Worm (Caenorhabditis elegans): ENCODE measurements around the gene akap-1.
A peak's percentile ranks its signal among the peaks of the same experiment; 100 is the strongest.

akap-1 gene

DNA sequence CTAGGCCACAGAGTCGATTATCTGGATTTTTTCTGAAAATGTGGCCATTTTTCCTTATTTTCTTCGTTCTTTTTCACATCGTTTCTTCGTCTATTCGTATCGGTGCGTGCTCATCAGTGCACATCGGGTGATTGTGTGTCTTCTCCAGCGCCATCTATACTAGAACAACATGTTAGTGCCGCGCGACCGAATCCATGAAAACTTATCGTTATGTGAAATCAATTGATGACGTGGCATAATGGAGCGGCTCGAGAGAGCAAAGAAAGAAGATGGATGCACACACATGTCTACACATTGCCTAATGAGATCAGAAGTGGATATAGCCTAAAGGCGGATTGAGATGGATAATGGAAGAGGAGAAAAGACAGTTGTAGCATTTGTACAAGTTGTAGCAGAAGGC lies 40.9 kb upstream of the akap-1 start:
- no peak for TF ChIP-seq elt-2 (tag; optimal IDR thresholded peaks at IDR 0.05)
- no peak for TF ChIP-seq hmg-11 (tag; optimal IDR thresholded peaks at IDR 0.05)
- no peak for TF ChIP-seq nhr-77 (tag; optimal IDR thresholded peaks at IDR 0.05)
- TF ChIP-seq nhr-28 (tag; optimal IDR thresholded peaks at IDR 0.05), result no peak
- TF ChIP-seq ceh-9 (tag; optimal IDR thresholded peaks at IDR 0.05), result no peak
- no peak for TF ChIP-seq R02D3.7 (tag; optimal IDR thresholded peaks at IDR 0.05)
- TF ChIP-seq nfya-1 (tag; optimal IDR thresholded peaks at IDR 0.05; ENCODE audit: insufficient read depth), result no peak
- TF ChIP-seq eor-1 (tag; optimal IDR thresholded peaks at IDR 0.05), result no peak
- TF ChIP-seq elt-1 (tag; optimal IDR thresholded peaks at IDR 0.05), result no peak
- no peak for TF ChIP-seq nhr-25 (tag; optimal IDR thresholded peaks at IDR 0.05)
- TF ChIP-seq egl-5 (tag; optimal IDR thresholded peaks at IDR 0.05), result no peak

DNA sequence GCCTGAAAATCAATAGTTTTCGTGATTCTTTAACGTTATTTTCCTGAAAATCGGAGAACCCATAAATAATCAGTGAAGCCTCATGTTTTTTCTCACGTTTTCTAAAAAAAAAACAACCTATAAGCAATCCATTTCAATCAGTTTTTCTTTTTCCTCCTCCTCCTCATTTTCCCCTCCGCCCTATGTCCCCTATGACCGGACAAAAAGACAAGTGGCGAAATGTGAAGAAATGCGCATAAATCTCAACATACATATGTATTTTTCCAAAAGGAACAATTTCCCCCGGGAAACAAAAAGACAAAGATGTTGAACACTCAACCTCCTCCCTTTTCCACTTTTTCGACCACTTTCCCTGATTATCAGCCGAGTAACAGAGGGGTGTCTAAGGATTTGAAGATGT lies 37.7 kb upstream of the akap-1 start:
- TF ChIP-seq ceh-9 (tag; optimal IDR thresholded peaks at IDR 0.05) (no peak), nhr-77 (tag; optimal IDR thresholded peaks at IDR 0.05) (no peak), eor-1 (tag; optimal IDR thresholded peaks at IDR 0.05) (no peak), unc-39 (tag; optimal IDR thresholded peaks at IDR 0.05) (no peak), unc-62 (GFP tag; optimal IDR thresholded peaks at IDR 0.05) (no peak), jun-1 (tag; optimal IDR thresholded peaks at IDR 0.05) (no peak), mml-1 (tag; optimal IDR thresholded peaks at IDR 0.05) (no peak), ceh-16 (tag; optimal IDR thresholded peaks at IDR 0.05) (no peak)

DNA sequence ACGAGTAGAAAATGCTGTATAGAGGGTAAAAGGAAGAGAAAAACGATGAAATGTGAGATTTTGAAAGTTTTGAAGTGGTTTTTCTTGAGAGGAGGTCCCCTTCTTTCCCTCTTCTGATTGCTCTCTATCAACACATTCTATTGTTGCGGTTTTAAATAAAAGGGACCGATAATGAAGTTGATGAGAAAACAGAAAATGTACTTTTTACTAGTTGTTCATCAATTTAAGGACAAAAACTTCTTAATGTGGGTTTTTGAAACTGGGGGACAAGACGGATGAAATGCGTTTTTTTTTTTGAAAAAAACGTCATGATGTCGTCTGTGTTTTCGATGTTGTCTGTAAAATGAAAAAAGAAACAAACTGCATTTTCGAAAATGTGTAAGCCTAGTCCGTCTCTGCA lies 36.4 kb upstream of the akap-1 start:
- TF ChIP-seq egl-27 (tag; optimal IDR thresholded peaks at IDR 0.05) (no peak), pha-4 (tag; optimal IDR thresholded peaks at IDR 0.05) (no peak), snpc-4 (tag; optimal IDR thresholded peaks at IDR 0.05) (no peak), ama-1 (optimal IDR thresholded peaks at IDR 0.05) (no peak), skn-1 (tag; optimal IDR thresholded peaks at IDR 0.05) (no peak), pqm-1 (tag; optimal IDR thresholded peaks at IDR 0.05) (no peak), fkh-10 (GFP tag; optimal IDR thresholded peaks at IDR 0.05) (no peak), nhr-43 (tag; optimal IDR thresholded peaks at IDR 0.05; ENCODE audit: poor library complexity, severe bottlenecking) (no peak), hmg-11 (tag; optimal IDR thresholded peaks at IDR 0.05) (no peak), fkh-2 (tag; optimal IDR thresholded peaks at IDR 0.05) (no peak), tbx-2 (tag; optimal IDR thresholded peaks at IDR 0.05) (no peak)

DNA sequence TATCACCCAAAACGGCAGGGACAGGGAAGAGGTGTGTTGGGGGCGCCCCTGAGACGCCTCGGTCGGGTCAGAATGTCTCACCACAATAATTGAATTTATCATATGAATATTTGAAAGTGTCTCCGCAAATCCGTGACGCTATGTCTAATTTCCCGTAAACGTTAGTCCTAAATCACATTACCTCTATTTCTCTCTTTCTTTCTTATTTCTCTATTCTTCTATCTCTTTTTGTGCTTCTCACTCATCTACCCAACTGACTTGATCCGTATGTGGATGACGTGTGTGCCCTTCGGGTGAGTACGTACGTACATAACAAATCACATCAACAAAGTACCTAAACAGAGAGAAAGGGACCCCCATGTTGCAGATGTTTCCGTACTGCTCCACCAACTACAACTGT lies 35.8 kb upstream of the akap-1 start:
- no peak for TF ChIP-seq R02D3.7 (tag; optimal IDR thresholded peaks at IDR 0.05)
- TF ChIP-seq fkh-10 (GFP tag; optimal IDR thresholded peaks at IDR 0.05), result peak; percentile 96

ce11 chrIII:6324139-6324538 lies 29.0 kb upstream of the akap-1 start, which contains the start of gene C56G2.5:
Gene C56G2.5, minus strand, starts transcription at chrIII:6324239.
- no peak for TF ChIP-seq nhr-237 (tag; optimal IDR thresholded peaks at IDR 0.05)
- no peak for TF ChIP-seq nhr-12 (tag; optimal IDR thresholded peaks at IDR 0.05)
- no peak for TF ChIP-seq nhr-28 (tag; optimal IDR thresholded peaks at IDR 0.05)
- no peak for TF ChIP-seq R02D3.7 (tag; optimal IDR thresholded peaks at IDR 0.05)
- no peak for TF ChIP-seq egl-27 (tag; optimal IDR thresholded peaks at IDR 0.05)
- no peak for TF ChIP-seq nhr-11 (tag; optimal IDR thresholded peaks at IDR 0.05)
- TF ChIP-seq nhr-23 (tag; optimal IDR thresholded peaks at IDR 0.05), result no peak
- no peak for TF ChIP-seq skn-1 (tag; optimal IDR thresholded peaks at IDR 0.05)
- no peak for TF ChIP-seq ceh-9 (tag; optimal IDR thresholded peaks at IDR 0.05)
- no peak for TF ChIP-seq mdl-1 (tag; optimal IDR thresholded peaks at IDR 0.05)
- TF ChIP-seq aly-2 (tag; optimal IDR thresholded peaks at IDR 0.05), result no peak
- no peak for TF ChIP-seq mml-1 (tag; optimal IDR thresholded peaks at IDR 0.05)
- no peak for TF ChIP-seq snpc-4 (tag; optimal IDR thresholded peaks at IDR 0.05)
- TF ChIP-seq nhr-67 (tag; optimal IDR thresholded peaks at IDR 0.05), result no peak
- no peak for TF ChIP-seq ceh-16 (tag; optimal IDR thresholded peaks at IDR 0.05)

DNA sequence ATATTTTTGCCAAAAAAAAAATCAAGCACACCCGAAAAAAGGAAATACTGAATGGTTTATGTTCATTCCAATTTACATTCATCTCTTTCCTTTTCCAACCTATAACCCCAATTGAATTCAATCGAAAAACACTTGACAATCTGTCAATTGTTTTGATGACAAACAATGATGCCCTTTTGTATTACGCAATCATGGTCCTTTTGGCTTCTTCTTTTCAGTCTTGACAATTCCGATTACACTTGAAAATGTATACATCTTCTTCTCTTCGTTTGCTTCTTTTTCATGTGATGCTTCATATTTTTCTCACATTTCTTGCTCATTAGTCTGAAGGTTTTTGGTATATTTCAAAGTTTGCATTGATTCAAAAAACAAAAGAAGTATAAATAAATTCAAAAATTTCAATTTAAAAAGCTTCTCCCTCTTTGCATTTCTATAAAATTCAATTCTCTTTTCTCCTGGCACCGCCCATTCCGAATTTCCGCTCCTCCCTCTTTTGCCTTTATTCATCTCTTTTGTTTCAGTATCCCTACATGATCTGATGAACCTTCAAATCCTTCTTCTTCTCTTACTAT lies 21.9 kb upstream of the akap-1 start, which contains the start of gene C56G2.4:
TSS of gene C56G2.4 (plus strand) at position 522 of the 572 bp plus-strand sequence.
- TF ChIP-seq fkh-10 (GFP tag; optimal IDR thresholded peaks at IDR 0.05) (no peak), ama-1 (optimal IDR thresholded peaks at IDR 0.05) (no peak), mdl-1 (tag; optimal IDR thresholded peaks at IDR 0.05) (no peak), fos-1 (tag; optimal IDR thresholded peaks at IDR 0.05) (no peak), nhr-12 (tag; optimal IDR thresholded peaks at IDR 0.05) (no peak), nhr-28 (tag; optimal IDR thresholded peaks at IDR 0.05) (no peak), nhr-237 (tag; optimal IDR thresholded peaks at IDR 0.05) (no peak), ceh-16 (tag; optimal IDR thresholded peaks at IDR 0.05) (no peak), egl-27 (tag; optimal IDR thresholded peaks at IDR 0.05) (no peak), sea-2 (GFP tag; optimal IDR thresholded peaks at IDR 0.05) (no peak), pha-4 (tag; optimal IDR thresholded peaks at IDR 0.05) (no peak), nhr-67 (tag; optimal IDR thresholded peaks at IDR 0.05) (no peak), pqm-1 (tag; optimal IDR thresholded peaks at IDR 0.05) (no peak), elt-2 (tag; optimal IDR thresholded peaks at IDR 0.05) (no peak), ceh-82 (tag; optimal IDR thresholded peaks at IDR 0.05) (no peak), zag-1 (tag; optimal IDR thresholded peaks at IDR 0.05) (no peak), eor-1 (tag; optimal IDR thresholded peaks at IDR 0.05) (no peak)
